Fruit fly (Drosophila melanogaster): Measurements from ENCODE around the gene mnb.

mnb gene

DNA sequence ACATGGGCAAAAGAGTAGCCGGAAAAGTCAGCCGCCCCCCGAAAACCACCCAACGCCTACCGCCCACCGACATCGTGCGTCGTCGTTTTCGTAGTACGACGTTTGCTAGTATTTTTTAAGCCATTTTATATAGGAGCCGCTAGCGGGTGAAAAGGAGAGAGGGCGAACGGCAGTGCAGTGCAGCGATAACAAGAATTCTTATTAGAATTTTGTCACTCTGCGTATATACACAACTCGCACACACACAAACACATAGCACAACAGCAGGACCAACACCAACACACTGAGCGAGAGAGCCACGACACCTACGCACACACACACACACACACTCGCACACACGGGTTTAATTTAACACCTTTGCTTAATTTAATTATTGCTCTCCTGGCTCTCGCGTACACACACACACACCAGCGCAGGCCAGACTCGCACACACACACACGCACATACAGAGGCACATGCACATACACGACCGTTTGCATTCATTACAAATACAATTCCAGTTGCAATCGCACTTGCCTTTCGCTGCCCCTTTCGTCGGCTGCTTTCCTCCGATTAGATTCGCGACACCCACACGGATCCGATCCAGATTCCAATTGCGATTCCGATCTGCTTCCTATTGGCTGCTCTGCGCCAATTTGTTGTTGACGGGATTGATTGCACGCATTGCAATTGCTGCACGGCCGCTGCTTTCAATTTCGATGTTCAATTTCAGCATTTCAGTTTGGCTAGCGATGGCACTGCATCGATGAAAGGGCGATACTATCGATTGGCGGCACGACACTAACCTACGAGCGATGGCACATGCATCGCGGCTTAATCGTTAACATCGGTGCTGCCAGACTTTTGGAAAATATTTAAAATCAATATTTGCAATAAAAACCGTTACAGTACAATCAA lies 60.0 kb downstream of the mnb start, which contains the start of gene Socs16D (continued):
- no peak for TF ChIP-seq CG3726 (GFP tag; IDR thresholded peaks at IDR 0.05)
- 0 out of 2 replicates have a peak, but pooled peaks have one; percentile 5 for TF ChIP-seq HLH3B (GFP tag; IDR thresholded peaks at IDR 0.05)
- no peak for TF ChIP-seq Sox100B (GFP tag; optimal IDR thresholded peaks at IDR 0.05)
- peak; percentile 6 for TF ChIP-seq CG7839 (tag; optimal IDR thresholded peaks at IDR 0.05)
- TF ChIP-seq Mes4 (GFP tag; optimal IDR thresholded peaks at IDR 0.05), result no peak
- TF ChIP-seq gsb-n (tag; optimal IDR thresholded peaks at IDR 0.05), result no peak
- TF ChIP-seq CG7357 (GFP tag; IDR thresholded peaks at IDR 0.05), result no peak
- no peak for TF ChIP-seq CG2202 (tag; optimal IDR thresholded peaks at IDR 0.05)
- TF ChIP-seq CG15073 (GFP tag; optimal IDR thresholded peaks at IDR 0.05), result no peak
- no peak for TF ChIP-seq ranshi (GFP tag; IDR thresholded peaks at IDR 0.05)
- peak; percentile 94 for TF ChIP-seq CG2116 (GFP tag; optimal IDR thresholded peaks at IDR 0.05)
- no peak for TF ChIP-seq CG32772 (GFP tag; IDR thresholded peaks at IDR 0.05)
- no peak for TF ChIP-seq HHEX (GFP tag; optimal IDR thresholded peaks at IDR 0.05)
- peak; percentile 43 for TF ChIP-seq gfzf (GFP tag; optimal IDR thresholded peaks at IDR 0.05)
- peak; percentile 94 for TF ChIP-seq vnd (GFP tag; IDR thresholded peaks at IDR 0.05; ENCODE audit: partially characterized antibody)
- no peak for TF ChIP-seq dmrt11E (tag; optimal IDR thresholded peaks at IDR 0.05)
- peak; percentile 17 for TF ChIP-seq CG10147 (GFP tag; optimal IDR thresholded peaks at IDR 0.05)
- TF ChIP-seq lilli (GFP tag; optimal IDR thresholded peaks at IDR 0.05), result peak; percentile 68
- peak; percentile 10 for TF ChIP-seq gcm (GFP tag; optimal IDR thresholded peaks at IDR 0.05)
- TF ChIP-seq sr (GFP tag; IDR thresholded peaks at IDR 0.05), result peak; percentile 59; the same call in 1 of the 3 replicates
- peak; percentile 19 for TF ChIP-seq exex (tag; optimal IDR thresholded peaks at IDR 0.05)
- TF ChIP-seq sens-2 (GFP tag; IDR thresholded peaks at IDR 0.05), result no peak
- no peak for TF ChIP-seq CG13123 (GFP tag; optimal IDR thresholded peaks at IDR 0.05)
- no peak for TF ChIP-seq tx (GFP tag; optimal IDR thresholded peaks at IDR 0.05)
- 0 out of 2 replicates have a peak, but pooled peaks have one; percentile 19 for TF ChIP-seq sisA (GFP tag; IDR thresholded peaks at IDR 0.05)
- TF ChIP-seq CkIIα-i1 (GFP tag; IDR thresholded peaks at IDR 0.05), result no peak
- peak; percentile 94 for TF ChIP-seq tna (GFP tag; IDR thresholded peaks at IDR 0.05; ENCODE audit: partially characterized antibody)
- TF ChIP-seq jing (GFP tag; optimal IDR thresholded peaks at IDR 0.05), result no peak
- TF ChIP-seq Nf-YA (GFP tag; IDR thresholded peaks at IDR 0.05), result no peak
- peak; percentile 97 for TF ChIP-seq CG8478 (optimal IDR thresholded peaks at IDR 0.05)
- TF ChIP-seq Neu2 (GFP tag; optimal IDR thresholded peaks at IDR 0.05; ENCODE audit: borderline replicate concordance), result no peak
- TF ChIP-seq Mad (GFP tag; optimal IDR thresholded peaks at IDR 0.05), result peak; percentile 32
- TF ChIP-seq Chrac-16 (GFP tag; optimal IDR thresholded peaks at IDR 0.05), result peak; percentile 20
- TF ChIP-seq YL-1 (GFP tag; optimal IDR thresholded peaks at IDR 0.05), result peak; percentile 61
- peak; percentile 97 for TF ChIP-seq knrl (GFP tag; IDR thresholded peaks at IDR 0.05; ENCODE audit: partially characterized antibody)
- peak; percentile 74 for TF ChIP-seq CG6272 (GFP tag; IDR thresholded peaks at IDR 0.05)
- no peak for TF ChIP-seq CG6854 (GFP tag; optimal IDR thresholded peaks at IDR 0.05)
- peak; percentile 73 for TF ChIP-seq Hmr (GFP tag; optimal IDR thresholded peaks at IDR 0.05)
- TF ChIP-seq trem (tag; optimal IDR thresholded peaks at IDR 0.05), result peak; percentile 78
- TF ChIP-seq Ada2b (GFP tag; IDR thresholded peaks at IDR 0.05), result no peak
- no peak for TF ChIP-seq org-1 (GFP tag; optimal IDR thresholded peaks at IDR 0.05)
- TF ChIP-seq crc (GFP tag; optimal IDR thresholded peaks at IDR 0.05), result peak; percentile 16
- TF ChIP-seq her (GFP tag; optimal IDR thresholded peaks at IDR 0.05), result peak; percentile 43
- no peak for TF ChIP-seq H2.0 (GFP tag; IDR thresholded peaks at IDR 0.05)
- peak; percentile 95 for TF ChIP-seq Scr (GFP tag; IDR thresholded peaks at IDR 0.05; ENCODE audit: partially characterized antibody)
- TF ChIP-seq h (optimal IDR thresholded peaks at IDR 0.05), result no peak
- peak; percentile 50 for TF ChIP-seq pum (GFP tag; optimal IDR thresholded peaks at IDR 0.05)
- TF ChIP-seq schlank (tag; optimal IDR thresholded peaks at IDR 0.05), result no peak
- no peak for TF ChIP-seq br (optimal IDR thresholded peaks at IDR 0.05)
- peak; percentile 35 for TF ChIP-seq pb (GFP tag; optimal IDR thresholded peaks at IDR 0.05)

Measured in whole organism, embryonic.